Worm (Caenorhabditis elegans) whole organism, mixed stage, embryonic: Measurements from ENCODE around the gene D2062.5.

Experiments used
- M03D4.4 ChIP-seq: sonication (generic microtip); optimal IDR thresholded peaks from 2 replicates; lab custom pipeline; 2017; ENCODE audit warnings: mild to moderate bottlenecking, missing genetic modification characterization, missing compliant biosample characterization
- bed-3 ChIP-seq: fragments of 200-800 bp; sonication (Bioruptor generic); optimal IDR thresholded peaks from 3 replicates; lab custom pipeline; 2018; ENCODE audit warnings: mild to moderate bottlenecking, missing genetic modification characterization, moderate library complexity, missing compliant biosample characterization
- blmp-1 ChIP-seq: fragments of 150-350 bp; optimal IDR thresholded peaks from 2 replicates; lab custom pipeline; 2014; ENCODE audit warnings: missing biosample characterization, missing genetic modification characterization
- ceh-39 ChIP-seq: fragments of 150-350 bp; optimal IDR thresholded peaks from 2 replicates; lab custom pipeline; 2014; ENCODE audit warnings: missing biosample characterization, missing genetic modification characterization
- ceh-43 ChIP-seq: fragments of 200-800 bp; sonication (Bioruptor generic); optimal IDR thresholded peaks from 2 replicates; lab custom pipeline; 2018; ENCODE audit warnings: mild to moderate bottlenecking, missing genetic modification characterization, moderate library complexity, missing compliant biosample characterization
- ceh-83 ChIP-seq: fragments of 200-800 bp; sonication (Bioruptor generic); optimal IDR thresholded peaks from 2 replicates; lab custom pipeline; 2018; ENCODE audit warnings: mild to moderate bottlenecking, missing genetic modification characterization, missing compliant biosample characterization
- ces-1 ChIP-seq: fragments of 150-350 bp; optimal IDR thresholded peaks from 2 replicates; lab custom pipeline; 2014; ENCODE audit warnings: missing biosample characterization, missing genetic modification reagents, missing genetic modification characterization
- cnd-1 ChIP-seq: fragments of 200-800 bp; sonication (Bioruptor generic); optimal IDR thresholded peaks from 2 replicates; lab custom pipeline; 2018; ENCODE audit warnings: mild to moderate bottlenecking, missing genetic modification characterization, missing compliant biosample characterization
- drap-1 ChIP-seq: fragments of 200-800 bp; sonication (Bioruptor generic); optimal IDR thresholded peaks from 3 replicates; lab custom pipeline; 2018; ENCODE audit warnings: mild to moderate bottlenecking, missing genetic modification characterization, missing compliant biosample characterization
- elt-1 ChIP-seq: sonication (generic microtip); optimal IDR thresholded peaks from 2 replicates; lab custom pipeline; 2017; ENCODE audit warnings: missing genetic modification characterization, mild to moderate bottlenecking, missing compliant biosample characterization, antibody characterized with exemption, moderate library complexity, borderline replicate concordance; ENCODE audit not compliant: insufficient read depth
- elt-3 ChIP-seq: fragments of 150-350 bp; optimal IDR thresholded peaks from 2 replicates; lab custom pipeline; 2014; ENCODE audit warnings: missing biosample characterization, missing genetic modification characterization
- flh-1 ChIP-seq: fragments of 200-800 bp; sonication (Bioruptor generic); optimal IDR thresholded peaks from 2 replicates; lab custom pipeline; 2018; ENCODE audit warnings: mild to moderate bottlenecking, missing genetic modification characterization, moderate library complexity, missing compliant biosample characterization
- ham-2 ChIP-seq: fragments of 200-800 bp; sonication (Bioruptor generic); optimal IDR thresholded peaks from 2 replicates; lab custom pipeline; 2018; ENCODE audit warnings: mild to moderate bottlenecking, missing genetic modification characterization, missing compliant biosample characterization
- hlh-1 ChIP-seq: fragments of 150-350 bp; optimal IDR thresholded peaks from 2 replicates; lab custom pipeline; 2014; ENCODE audit warnings: missing biosample characterization, missing genetic modification reagents, missing genetic modification characterization
- lin-32 ChIP-seq: fragments of 200-800 bp; sonication (Bioruptor generic); optimal IDR thresholded peaks from 2 replicates; lab custom pipeline; 2018; ENCODE audit warnings: mild to moderate bottlenecking, missing genetic modification characterization, missing compliant biosample characterization
- lsy-2 ChIP-seq: fragments of 150-350 bp; optimal IDR thresholded peaks from 2 replicates; lab custom pipeline; 2014; ENCODE audit warnings: missing biosample characterization, missing genetic modification characterization
- mab-5 ChIP-seq: fragments of 150-350 bp; optimal IDR thresholded peaks from 2 replicates; lab custom pipeline; 2014; ENCODE audit warnings: missing biosample characterization, missing genetic modification characterization
- mep-1 ChIP-seq: fragments of 150-350 bp; optimal IDR thresholded peaks from 2 replicates; lab custom pipeline; 2017; ENCODE audit warnings: missing biosample characterization, missing genetic modification reagents, missing genetic modification characterization, inconsistent platforms
- nhr-12 ChIP-seq: fragments of 150-350 bp; optimal IDR thresholded peaks from 2 replicates; lab custom pipeline; 2014; ENCODE audit warnings: missing biosample characterization, missing genetic modification characterization
- nhr-2 ChIP-seq: fragments of 150-350 bp; optimal IDR thresholded peaks from 2 replicates; lab custom pipeline; 2014; ENCODE audit warnings: missing biosample characterization, missing genetic modification characterization
- nhr-237 ChIP-seq: fragments of 150-350 bp; optimal IDR thresholded peaks from 2 replicates; lab custom pipeline; 2014; ENCODE audit warnings: missing biosample characterization, missing genetic modification characterization
- nhr-28 ChIP-seq: fragments of 150-350 bp; optimal IDR thresholded peaks from 2 replicates; lab custom pipeline; 2014; ENCODE audit warnings: missing biosample characterization, missing genetic modification characterization
- nhr-76 ChIP-seq: sonication (generic microtip); optimal IDR thresholded peaks from 2 replicates; lab custom pipeline; 2017; ENCODE audit warnings: missing biosample characterization, missing genetic modification characterization
- pha-4 ChIP-seq: fragments of 150-350 bp; optimal IDR thresholded peaks from 2 replicates; lab custom pipeline; 2018; ENCODE audit warnings: missing biosample characterization, missing genetic modification reagents, missing genetic modification characterization
- sem-2 ChIP-seq: fragments of 200-800 bp; sonication (Bioruptor generic); optimal IDR thresholded peaks from 2 replicates; lab custom pipeline; 2018; ENCODE audit warnings: mild to moderate bottlenecking, missing genetic modification characterization, missing compliant biosample characterization
- snpc-4 ChIP-seq: fragments of 150-350 bp; optimal IDR thresholded peaks from 2 replicates; lab custom pipeline; 2014; ENCODE audit warnings: missing biosample characterization, missing genetic modification characterization
- sptf-1 ChIP-seq: sonication (generic microtip); optimal IDR thresholded peaks from 2 replicates; lab custom pipeline; 2017; ENCODE audit warnings: mild to moderate bottlenecking, missing genetic modification characterization, moderate library complexity, missing compliant biosample characterization
- tbx-8 ChIP-seq: fragments of 200-800 bp; sonication (Bioruptor generic); optimal IDR thresholded peaks from 2 replicates; lab custom pipeline; 2018; ENCODE audit warnings: mild to moderate bottlenecking, missing genetic modification characterization, moderate library complexity, missing compliant biosample characterization
- unc-120 ChIP-seq: sonication (generic microtip); optimal IDR thresholded peaks from 2 replicates; lab custom pipeline; 2017; ENCODE audit warnings: missing genetic modification characterization, missing compliant biosample characterization; ENCODE audit not compliant: poor library complexity, severe bottlenecking
- unc-39 ChIP-seq: fragments of 150-350 bp; optimal IDR thresholded peaks from 2 replicates; lab custom pipeline; 2014; ENCODE audit warnings: missing biosample characterization, missing genetic modification characterization
- unc-62 ChIP-seq: fragments of 150-350 bp; optimal IDR thresholded peaks from 2 replicates; lab custom pipeline; 2014; ENCODE audit warnings: missing biosample characterization, missing genetic modification reagents, missing genetic modification characterization
- zip-8 ChIP-seq: fragments of 150-350 bp; optimal IDR thresholded peaks from 2 replicates; lab custom pipeline; 2014; ENCODE audit warnings: missing biosample characterization, missing genetic modification characterization
- ztf-11 ChIP-seq: fragments of 150-350 bp; optimal IDR thresholded peaks from 2 replicates; lab custom pipeline; 2014; ENCODE audit warnings: missing biosample characterization, missing genetic modification characterization

The D2062.5 gene

DNA sequence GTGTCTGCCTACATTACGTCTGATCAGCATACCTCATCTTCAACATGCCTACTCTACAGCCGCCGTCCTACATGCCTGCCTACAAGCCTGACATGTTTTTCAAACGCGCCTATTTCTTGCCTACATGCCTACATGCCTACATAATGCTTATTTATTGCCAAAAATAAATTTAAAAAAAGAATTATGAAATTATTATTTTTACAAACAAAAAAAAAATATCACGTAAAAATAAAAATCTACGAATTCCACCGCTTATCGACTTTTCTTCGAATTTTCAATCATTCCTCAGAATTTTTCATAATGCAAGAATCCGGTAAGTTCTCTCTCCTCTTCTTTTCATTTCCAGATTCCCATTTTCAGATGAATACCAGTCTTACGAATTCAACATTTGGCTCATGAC lies at the start of gene D2062.5:
Gene D2062.5 (plus strand): TSS at position 301 of the 400 bp plus-strand sequence.
- no peak for TF ChIP-seq sptf-1 (tag; lab: Kevin White, UChicago)
- no peak for TF ChIP-seq cnd-1 (tag; lab: Kevin White, UChicago)
- no peak for TF ChIP-seq lsy-2 (tag; lab: Kevin White, UChicago)
- TF ChIP-seq pha-4, result no peak
- no peak for TF ChIP-seq lin-32 (GFP tag; lab: Kevin White, UChicago)
- TF ChIP-seq bed-3 (GFP tag; lab: Kevin White, UChicago), result no peak
- no peak for TF ChIP-seq drap-1 (GFP tag; lab: Kevin White, UChicago)

DNA sequence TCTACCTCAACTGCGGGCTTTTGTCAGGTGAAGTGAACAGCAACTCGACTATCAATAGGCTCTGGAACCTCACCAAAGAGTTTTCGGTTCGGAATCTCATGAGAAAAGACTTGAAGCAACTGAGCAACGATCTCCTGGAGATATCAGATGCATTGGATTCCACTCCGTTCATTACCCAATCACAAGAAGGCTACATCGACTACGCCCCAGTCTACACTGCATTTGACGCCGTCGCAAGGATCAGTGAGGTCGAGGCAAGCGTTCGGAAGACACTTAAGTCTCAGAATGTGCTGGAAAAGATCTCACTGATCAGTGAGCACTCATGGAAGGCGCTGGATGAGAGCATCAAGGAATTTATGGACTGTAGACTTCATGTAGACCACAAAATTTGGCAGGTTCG lies 44.4 kb upstream of the D2062.5 start:
- TF ChIP-seq ceh-83 (GFP tag; lab: Kevin White, UChicago) (no peak), hlh-1 (no peak), drap-1 (GFP tag; lab: Kevin White, UChicago) (no peak), nhr-237 (no peak), elt-3 (tag; lab: Kevin White, UChicago) (no peak), ceh-39 (no peak), M03D4.4 (tag; lab: Kevin White, UChicago) (no peak), mab-5 (tag; lab: Kevin White, UChicago) (no peak), ceh-43 (GFP tag; lab: Kevin White, UChicago) (no peak), ham-2 (GFP tag; lab: Kevin White, UChicago) (no peak), sptf-1 (tag; lab: Kevin White, UChicago) (no peak), nhr-2 (tag; lab: Kevin White, UChicago) (no peak), unc-39 (tag; lab: Kevin White, UChicago) (no peak), ces-1 (no peak)

- TF ChIP-seq unc-120 (tag; lab: Kevin White, UChicago), result no peak
- no peak for TF ChIP-seq drap-1 (GFP tag; lab: Kevin White, UChicago)
- TF ChIP-seq ceh-39, result no peak
- no peak for TF ChIP-seq hlh-1
- TF ChIP-seq nhr-76 (tag; lab: Kevin White, UChicago), result no peak
- TF ChIP-seq bed-3 (GFP tag; lab: Kevin White, UChicago), result no peak
- no peak for TF ChIP-seq ztf-11 (tag; lab: Kevin White, UChicago)
- TF ChIP-seq sem-2 (GFP tag; lab: Kevin White, UChicago), result no peak
- no peak for TF ChIP-seq zip-8
- no peak for TF ChIP-seq elt-1
- no peak for TF ChIP-seq M03D4.4 (tag; lab: Kevin White, UChicago)
- TF ChIP-seq unc-62, result no peak
- TF ChIP-seq ceh-83 (GFP tag; lab: Kevin White, UChicago), result no peak
- TF ChIP-seq sptf-1 (tag; lab: Kevin White, UChicago), result no peak
- TF ChIP-seq mab-5 (tag; lab: Kevin White, UChicago), result no peak
- TF ChIP-seq lin-32 (GFP tag; lab: Kevin White, UChicago), result no peak
- no peak for TF ChIP-seq flh-1 (GFP tag; lab: Kevin White, UChicago)
- TF ChIP-seq tbx-8, result no peak
- no peak for TF ChIP-seq ces-1
These were observed 39.5 kb upstream of the D2062.5 start, which contains the start of gene sri-74 for ce11 chrII:2583044-2583443. TSS of gene sri-74 (minus strand) at chrII:2583144.

- TF ChIP-seq ztf-11 (tag; lab: Kevin White, UChicago) (no peak), nhr-237 (no peak), nhr-76 (tag; lab: Kevin White, UChicago) (no peak), nhr-12 (tag; lab: Kevin White, UChicago) (no peak), ceh-39 (no peak), zip-8 (no peak)
These were observed 37.1 kb upstream of the D2062.5 start, which contains the start of gene sri-36 for ce11 chrII:2585493-2585892. TSS of gene sri-36 (minus strand) at chrII:2585593.

DNA sequence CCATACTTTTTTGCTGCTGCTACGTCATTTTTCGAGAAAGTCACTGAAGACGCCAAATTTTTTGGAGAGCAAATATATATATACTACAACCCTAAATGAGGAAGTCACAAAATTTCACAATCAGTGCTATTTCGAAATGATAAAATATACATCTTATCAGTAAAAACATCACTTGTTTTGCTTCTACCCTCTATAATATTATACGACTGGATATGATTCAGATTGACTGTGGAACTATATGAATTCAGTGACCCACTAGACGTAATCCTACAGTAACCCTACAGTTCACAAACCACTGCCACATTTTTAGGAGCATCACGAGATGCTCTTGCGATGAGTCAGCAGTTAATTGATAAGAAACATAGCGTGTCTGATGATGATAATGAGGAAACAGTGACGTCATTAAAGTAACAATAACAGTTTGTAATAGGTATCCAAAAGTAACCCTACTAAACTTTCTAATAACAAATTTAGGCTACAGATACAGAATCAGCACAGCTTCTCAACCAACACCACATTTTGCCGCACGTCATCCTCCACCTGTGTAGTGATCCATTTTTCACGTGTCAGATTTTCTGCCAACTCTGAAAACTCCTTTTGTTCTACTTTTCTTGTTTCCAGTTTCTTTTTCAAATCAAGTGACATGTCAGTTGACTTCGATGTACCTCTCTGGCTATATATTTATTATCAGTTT lies 35.6 kb upstream of the D2062.5 start, which contains the start of the genes F33H12.7 and sri-39:
Gene F33H12.7 (minus strand): TSS at position 51 of the 694 bp plus-strand sequence.
Gene sri-39 (plus strand): TSS at position 644 of the 694 bp plus-strand sequence.
- TF ChIP-seq mep-1, result no peak
- no peak for TF ChIP-seq lin-32 (GFP tag; lab: Kevin White, UChicago)
- no peak for TF ChIP-seq ces-1
- no peak for TF ChIP-seq ztf-11 (tag; lab: Kevin White, UChicago)
- no peak for TF ChIP-seq snpc-4
- TF ChIP-seq tbx-8, result no peak
- TF ChIP-seq blmp-1, result no peak
- TF ChIP-seq lsy-2 (tag; lab: Kevin White, UChicago), result no peak
- TF ChIP-seq flh-1 (GFP tag; lab: Kevin White, UChicago), result no peak
- no peak for TF ChIP-seq unc-62
- no peak for TF ChIP-seq nhr-28 (tag; lab: Kevin White, UChicago)
- TF ChIP-seq M03D4.4 (tag; lab: Kevin White, UChicago), result no peak
